Worm (Caenorhabditis elegans) whole organism, young adult: ENCODE results near the gene M03A1.8.

Source experiments
- C06A6.2 ChIP-seq: fragments of 200-800 bp; sonication (Bioruptor generic); conservative IDR thresholded peaks from 2 replicates; pipeline ENCODE4 v1.3.6; 2022; ENCODE audit warnings: missing genetic modification characterization, missing compliant biosample characterization
- D2030.7 ChIP-seq: fragments of 200-800 bp; sonication (Bioruptor generic); IDR thresholded peaks from 2 replicates; pipeline ENCODE4 v1.3.6; 2022; ENCODE audit warnings: missing genetic modification reagents, missing genetic modification characterization, missing compliant biosample characterization
- F22D6.2 ChIP-seq: sonication (generic microtip); optimal IDR thresholded peaks from 2 replicates; lab custom pipeline; 2016; ENCODE audit warnings: mild to moderate bottlenecking, missing genetic modification characterization, missing compliant biosample characterization
- F23B12.7 ChIP-seq: sonication (generic microtip); optimal IDR thresholded peaks from 2 replicates; lab custom pipeline; 2017; ENCODE audit warnings: missing genetic modification characterization, mild to moderate bottlenecking, missing compliant biosample characterization, antibody characterized with exemption, moderate library complexity; ENCODE audit not compliant: insufficient read depth
- F33H1.4 ChIP-seq: fragments of 200-800 bp; sonication (Bioruptor generic); IDR thresholded peaks from 2 replicates; pipeline ENCODE4 v1.3.6; 2022; ENCODE audit warnings: missing genetic modification reagents, missing genetic modification characterization, missing compliant biosample characterization
- F37B4.10 ChIP-seq: fragments of 200-800 bp; sonication (Bioruptor generic); IDR thresholded peaks from 2 replicates; pipeline ENCODE4 v1.3.6; 2022; ENCODE audit warnings: missing genetic modification characterization, missing compliant biosample characterization
- F55B11.4 ChIP-seq: sonication (generic microtip); optimal IDR thresholded peaks from 2 replicates; lab custom pipeline; 2016; ENCODE audit warnings: missing compliant biosample characterization, missing genetic modification characterization, borderline replicate concordance; ENCODE audit not compliant: insufficient read depth
- K11D2.4 ChIP-seq: fragments of 200-800 bp; sonication (Bioruptor generic); IDR thresholded peaks from 2 replicates; pipeline ENCODE4 v1.3.6; 2022; ENCODE audit warnings: missing genetic modification reagents, missing genetic modification characterization, missing compliant biosample characterization
- T26A5.8 ChIP-seq: sonication (generic microtip); optimal IDR thresholded peaks from 2 replicates; lab custom pipeline; 2016; ENCODE audit warnings: missing genetic modification characterization, missing compliant biosample characterization
- Y56A3A.18 ChIP-seq: fragments of 200-800 bp; sonication (Bioruptor generic); IDR thresholded peaks from 2 replicates; pipeline ENCODE4 v1.3.6; 2022; ENCODE audit warnings: missing genetic modification reagents, missing genetic modification characterization, missing compliant biosample characterization
- Y67H2A.10 ChIP-seq: fragments of 200-800 bp; sonication (Bioruptor generic); conservative IDR thresholded peaks from 2 replicates; pipeline ENCODE4 v1.3.6; 2022; ENCODE audit warnings: missing genetic modification reagents, missing genetic modification characterization, missing compliant biosample characterization
- Y95B8A.8 ChIP-seq: fragments of 200-800 bp; sonication (Bioruptor generic); IDR thresholded peaks from 2 replicates; pipeline ENCODE4 v1.3.6; 2022; ENCODE audit warnings: missing genetic modification reagents, missing genetic modification characterization, missing compliant biosample characterization
- akir-1 ChIP-seq: fragments of 200-800 bp; sonication (Bioruptor generic); optimal IDR thresholded peaks from 2 replicates; lab custom pipeline; 2018; ENCODE audit warnings: mild to moderate bottlenecking, missing genetic modification characterization, moderate library complexity, missing compliant biosample characterization
- ama-1 ChIP-seq, 3 experiments: fragments of 150-350 bp in 1 of 3; sonication (generic microtip) in 2 of 3; optimal IDR thresholded peaks; 2 replicates each; lab custom pipeline; 2014 to 2018; ENCODE audit warnings: missing biosample characterization in 2 of 3, missing genetic modification characterization in 2 of 3, missing genetic modification reagents in 2 of 3
- attf-6 ChIP-seq: fragments of 200-800 bp; sonication (Bioruptor generic); IDR thresholded peaks from 2 replicates; pipeline ENCODE4 v1.3.6; 2022; ENCODE audit warnings: missing genetic modification reagents, missing genetic modification characterization, missing compliant biosample characterization
- ceh-27 ChIP-seq: fragments of 200-800 bp; sonication (Bioruptor generic); optimal IDR thresholded peaks from 2 replicates; lab custom pipeline; 2018; ENCODE audit warnings: mild to moderate bottlenecking, missing genetic modification characterization, moderate library complexity, missing compliant biosample characterization
- ceh-79 ChIP-seq: sonication (generic microtip); optimal IDR thresholded peaks from 2 replicates; lab custom pipeline; 2017; ENCODE audit warnings: mild to moderate bottlenecking, missing genetic modification characterization, missing compliant biosample characterization
- dpl-1 ChIP-seq: fragments of 150-350 bp; optimal IDR thresholded peaks from 2 replicates; lab custom pipeline; 2014; ENCODE audit warnings: missing biosample characterization, missing genetic modification reagents, missing genetic modification characterization
- egl-44 ChIP-seq: fragments of 200-800 bp; sonication (Bioruptor generic); IDR thresholded peaks from 2 replicates; pipeline ENCODE4 v1.3.6; 2022; ENCODE audit warnings: missing genetic modification reagents, missing genetic modification characterization, missing compliant biosample characterization
- ekl-4 ChIP-seq: fragments of 200-800 bp; sonication (Bioruptor generic); IDR thresholded peaks from 2 replicates; pipeline ENCODE4 v1.3.6; 2022; ENCODE audit warnings: missing genetic modification reagents, missing genetic modification characterization, missing compliant biosample characterization
- hsf-1 ChIP-seq: fragments of 200-800 bp; sonication (Bioruptor generic); IDR thresholded peaks from 2 replicates; pipeline ENCODE4 v1.3.6; 2022; ENCODE audit warnings: missing genetic modification reagents, missing genetic modification characterization, missing compliant biosample characterization
- lin-26 ChIP-seq: fragments of 200-800 bp; sonication (Bioruptor generic); IDR thresholded peaks from 2 replicates; pipeline ENCODE4 v1.3.6; 2022; ENCODE audit warnings: missing genetic modification reagents, missing genetic modification characterization, missing compliant biosample characterization
- lin-54 ChIP-seq: fragments of 200-800 bp; sonication (Bioruptor generic); optimal IDR thresholded peaks from 2 replicates; lab custom pipeline; 2018; ENCODE audit warnings: mild to moderate bottlenecking, missing genetic modification characterization, missing compliant biosample characterization
- madf-3 ChIP-seq: fragments of 200-800 bp; sonication (Bioruptor generic); IDR thresholded peaks from 2 replicates; pipeline ENCODE4 v1.3.6; 2022; ENCODE audit warnings: missing genetic modification reagents, missing genetic modification characterization, missing compliant biosample characterization
- madf-6 ChIP-seq: fragments of 200-800 bp; sonication (Bioruptor generic); IDR thresholded peaks from 2 replicates; pipeline ENCODE4 v1.3.6; 2022; ENCODE audit warnings: missing genetic modification reagents, missing genetic modification characterization, missing compliant biosample characterization
- madf-8 ChIP-seq: fragments of 200-800 bp; sonication (Bioruptor generic); conservative IDR thresholded peaks from 2 replicates; pipeline ENCODE4 v1.3.6; 2022; ENCODE audit warnings: missing genetic modification reagents, missing genetic modification characterization, missing compliant biosample characterization
- nhr-179 ChIP-seq: sonication (generic microtip); optimal IDR thresholded peaks from 2 replicates; lab custom pipeline; 2016; ENCODE audit warnings: mild to moderate bottlenecking, missing genetic modification characterization, missing compliant biosample characterization
- rcor-1 ChIP-seq: fragments of 200-800 bp; sonication (Bioruptor generic); IDR thresholded peaks from 2 replicates; pipeline ENCODE4 v1.3.6; 2022; ENCODE audit warnings: missing genetic modification reagents, missing genetic modification characterization, missing compliant biosample characterization
- rec-8 ChIP-seq, 2 experiments: sonication (generic microtip); optimal IDR thresholded peaks; 2 replicates each; lab custom pipeline; 2016; ENCODE audit warnings: mild to moderate bottlenecking in 2 of 2, missing genetic modification characterization in 2 of 2, missing genetic modification reagents in 2 of 2, missing genotype in 2 of 2, missing biosample characterization in 1 of 2, missing compliant biosample characterization in 1 of 2, moderate library complexity in 1 of 2
- snpc-1.1 ChIP-seq: sonication (generic microtip); optimal IDR thresholded peaks from 2 replicates; lab custom pipeline; 2017; ENCODE audit warnings: missing genetic modification characterization, mild to moderate bottlenecking, missing compliant biosample characterization, antibody characterized with exemption, moderate library complexity, missing genotype, missing genetic modification reagents; ENCODE audit not compliant: insufficient read depth
- snpc-1.3 ChIP-seq: sonication (generic microtip); optimal IDR thresholded peaks from 2 replicates; lab custom pipeline; 2017; ENCODE audit warnings: missing genetic modification characterization, mild to moderate bottlenecking, missing compliant biosample characterization, antibody characterized with exemption, moderate library complexity, missing genotype, missing genetic modification reagents; ENCODE audit not compliant: insufficient read depth
- snpc-4 ChIP-seq, 5 experiments: fragments of 150-350 bp in 1 of 5; sonication (generic microtip) in 4 of 5; optimal IDR thresholded peaks; 2 replicates each; lab custom pipeline; 2014 to 2018; ENCODE audit warnings: missing genetic modification characterization in 5 of 5, missing biosample characterization in 3 of 5, antibody characterized with exemption in 2 of 5, mild to moderate bottlenecking in 2 of 5, missing compliant biosample characterization in 2 of 5, missing genotype in 2 of 5, moderate library complexity in 2 of 5, missing genetic modification reagents in 1 of 5
- sptf-2 ChIP-seq: fragments of 200-800 bp; sonication (Bioruptor generic); optimal IDR thresholded peaks from 2 replicates; lab custom pipeline; 2018; ENCODE audit warnings: mild to moderate bottlenecking, missing genetic modification characterization, missing compliant biosample characterization
- zfh-2 ChIP-seq: fragments of 200-800 bp; sonication (Bioruptor generic); conservative IDR thresholded peaks from 2 replicates; pipeline ENCODE4 v1.3.6; 2022; ENCODE audit warnings: missing genetic modification reagents, missing genetic modification characterization, missing compliant biosample characterization
- ztf-22 ChIP-seq: fragments of 200-800 bp; sonication (Bioruptor generic); optimal IDR thresholded peaks from 2 replicates; lab custom pipeline; 2018; ENCODE audit warnings: mild to moderate bottlenecking, missing genetic modification characterization, moderate library complexity, missing compliant biosample characterization
- ztf-26 ChIP-seq: sonication (generic microtip); optimal IDR thresholded peaks from 2 replicates; lab custom pipeline; 2017; ENCODE audit warnings: missing genetic modification characterization, missing compliant biosample characterization

Gene M03A1.8

DNA sequence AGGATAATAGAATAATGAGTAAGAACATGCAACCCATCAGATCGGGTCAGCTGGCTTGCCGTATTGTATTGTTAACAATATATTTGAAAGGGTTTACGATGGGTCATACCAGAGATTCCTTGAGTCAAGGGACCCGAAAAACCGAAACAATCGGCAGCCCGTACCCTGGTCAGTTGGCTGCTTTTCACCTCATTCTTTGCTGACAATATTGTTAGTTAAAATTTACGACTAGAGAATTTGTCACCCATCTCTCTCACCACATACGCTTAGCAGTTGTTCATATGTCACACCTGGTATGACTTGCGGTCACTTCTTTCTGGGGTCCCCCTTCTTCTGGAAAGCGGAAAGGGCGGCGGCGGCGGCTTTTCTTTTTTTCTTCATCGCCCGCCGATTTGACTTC, 21.0 kb downstream of the M03A1.8 start:
- no peak for TF ChIP-seq madf-3 (GFP tag; lab: Robert Waterston, UW)
- TF ChIP-seq F22D6.2 (tag; lab: Kevin White, UChicago) = no peak
- no peak for TF ChIP-seq F55B11.4
- no peak for TF ChIP-seq D2030.7 (GFP tag; lab: Robert Waterston, UW)
- no peak for TF ChIP-seq Y56A3A.18
- no peak for TF ChIP-seq ekl-4 (GFP tag; lab: Robert Waterston, UW)
- TF ChIP-seq sptf-2 (GFP tag; lab: Kevin White, UChicago) = no peak
- TF ChIP-seq K11D2.4 = no peak
- TF ChIP-seq dpl-1 (GFP tag; lab: Kevin White, UChicago) = no peak
- TF ChIP-seq lin-54 (GFP tag; lab: Kevin White, UChicago) = no peak
- TF ChIP-seq snpc-4 (GFP tag; optimal IDR thresholded peaks at IDR 0.05; lab: Kevin White, UChicago) = no peak
- TF ChIP-seq snpc-4 (tag; optimal IDR thresholded peaks at IDR 0.05; lab: Kevin White, UChicago) = no peak
- TF ChIP-seq egl-44 = no peak

DNA sequence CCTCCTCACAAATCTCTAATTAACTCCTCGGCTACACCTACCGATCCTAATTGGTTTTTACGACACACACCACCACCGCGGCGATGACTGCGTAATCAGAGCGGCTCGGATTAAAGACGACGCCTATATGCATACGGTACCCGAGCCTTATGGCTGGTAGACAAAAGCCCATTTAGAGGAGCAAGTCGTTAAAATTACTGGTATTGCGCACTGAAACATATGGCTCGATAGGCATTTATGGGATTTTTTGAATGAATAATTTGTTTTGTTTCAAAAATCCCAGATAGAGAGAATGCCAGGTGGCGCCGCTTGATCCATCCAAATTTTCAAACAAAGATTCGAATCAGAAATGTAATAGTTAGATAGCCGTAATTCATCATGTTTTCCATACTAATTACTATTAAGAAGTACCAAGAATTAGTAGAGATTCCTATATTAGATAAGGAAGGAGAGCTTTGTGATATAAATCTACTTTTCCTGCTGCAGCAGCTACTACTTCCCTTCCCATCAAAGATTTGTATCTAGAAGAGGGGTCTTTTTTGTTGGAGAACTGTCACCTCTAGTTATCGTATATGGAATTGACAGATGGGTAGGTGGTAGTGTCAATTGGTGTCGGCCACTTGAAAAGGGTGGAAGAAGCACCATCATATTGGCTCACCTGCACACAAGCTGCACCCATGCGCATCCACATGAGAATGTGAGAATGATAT, 23.2 kb downstream of the M03A1.8 start:
- TF ChIP-seq madf-3 (GFP tag; lab: Robert Waterston, UW) (0 out of 2 replicates have a peak, but pooled peaks have one; percentile 13), ztf-22 (GFP tag; lab: Kevin White, UChicago) (no peak)

DNA sequence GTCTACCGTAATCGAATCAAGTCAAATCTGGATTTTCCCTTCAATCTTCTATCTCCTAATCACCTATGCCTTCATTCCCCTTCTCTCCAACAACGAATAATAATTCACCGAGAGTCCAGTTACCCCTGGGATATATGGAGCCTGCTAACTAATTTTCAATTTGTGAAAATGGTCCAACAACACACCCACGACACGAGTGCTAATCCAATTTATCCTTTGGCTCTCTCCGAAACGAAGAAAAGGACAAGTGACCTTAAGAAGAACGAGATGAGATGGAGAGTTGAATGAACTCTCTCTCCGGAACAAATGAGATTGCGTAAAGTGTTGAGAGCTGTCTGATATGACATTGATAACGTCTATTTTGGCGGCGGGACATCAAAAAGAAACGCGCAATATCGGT, 24.2 kb downstream of the M03A1.8 start:
- TF ChIP-seq ama-1 (optimal IDR thresholded peaks at IDR 0.05; lab: Kevin White, UChicago) = no peak
- TF ChIP-seq ama-1 (GFP tag; optimal IDR thresholded peaks at IDR 0.05; lab: Kevin White, UChicago) = no peak
- no peak for TF ChIP-seq ceh-27 (GFP tag; lab: Kevin White, UChicago)
- no peak for TF ChIP-seq snpc-1.1 (tag; lab: Kevin White, UChicago)
- no peak for TF ChIP-seq nhr-179 (tag; lab: Kevin White, UChicago)
- TF ChIP-seq F37B4.10 = no peak
- TF ChIP-seq, all 124 proteins: peak for 0

- TF ChIP-seq lin-54 (GFP tag; lab: Kevin White, UChicago) (no peak), hsf-1 (GFP tag; lab: Robert Waterston, UW) (0 out of 2 replicates have a peak, but pooled peaks have one; percentile 21)
- TF ChIP-seq, all 124 proteins: peak for 1
Observed at ce11 chrII:4585327-4585726, 25.2 kb downstream of the M03A1.8 start.

DNA sequence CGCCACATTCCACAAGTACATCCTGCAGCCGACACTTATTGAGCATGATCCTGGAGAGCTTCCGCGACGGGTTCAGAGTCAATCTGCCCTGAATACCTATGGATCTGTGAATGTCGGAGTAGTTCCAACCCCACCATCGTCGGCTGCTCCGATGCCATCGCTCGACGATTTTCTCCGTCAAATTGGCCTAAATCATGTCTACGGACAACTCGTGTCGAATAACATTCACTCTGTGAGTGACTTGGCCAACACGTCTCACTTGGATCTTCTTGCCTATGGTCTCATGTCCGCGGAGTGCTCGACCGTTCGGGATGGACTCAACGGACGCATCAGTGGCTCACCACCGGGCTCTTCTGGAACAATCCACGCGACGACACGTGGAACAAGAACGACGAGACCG, 29.9 kb downstream of the M03A1.8 start:
- TF ChIP-seq hsf-1 (GFP tag; lab: Robert Waterston, UW) (0 out of 2 replicates have a peak, but pooled peaks have one; percentile 13), C06A6.2 (no peak), T26A5.8 (no peak), madf-3 (GFP tag; lab: Robert Waterston, UW) (0 out of 2 replicates have a peak, but pooled peaks have one; percentile 5), zfh-2 (peak; percentile 57)
- TF ChIP-seq, all 124 proteins: peak for 3

DNA sequence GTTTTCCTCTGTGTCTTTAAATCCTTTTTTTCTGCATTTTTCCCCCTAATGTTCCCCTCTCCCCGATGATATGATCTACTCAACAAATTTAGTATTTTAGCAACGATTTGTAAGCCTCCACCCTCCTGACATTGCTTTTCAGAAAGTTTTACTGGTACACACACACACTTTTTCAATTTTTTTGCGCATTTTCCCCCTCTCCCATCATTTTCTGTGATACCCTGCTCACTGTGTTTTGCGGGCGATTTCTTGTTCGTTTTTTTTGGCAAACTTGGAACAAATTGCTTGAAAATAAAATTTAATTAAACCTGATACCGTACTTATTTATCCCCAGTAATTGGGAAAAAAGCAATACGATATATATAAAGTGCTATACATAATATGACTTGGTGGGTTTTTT, 30.5 kb downstream of the M03A1.8 start:
- TF ChIP-seq rec-8 (tag; optimal IDR thresholded peaks at IDR 0.05; lab: Kevin White, UChicago) = no peak
- TF ChIP-seq madf-8 (GFP tag; lab: Robert Waterston, UW) = 0 out of 2 replicates have a peak, but pooled peaks have one; percentile 4
- TF ChIP-seq Y67H2A.10 = 0 out of 2 replicates have a peak, but pooled peaks have one; percentile 5
- TF ChIP-seq ztf-26 (tag; lab: Kevin White, UChicago) = no peak
- no peak for TF ChIP-seq F33H1.4 (GFP tag; lab: Robert Waterston, UW)
- TF ChIP-seq rcor-1 = no peak
- peak; percentile 15; the same call in 1 of the 2 replicates for TF ChIP-seq madf-6 (GFP tag; lab: Robert Waterston, UW)
- TF ChIP-seq akir-1 (GFP tag; lab: Kevin White, UChicago) = no peak
- peak; percentile 44 for TF ChIP-seq lin-54 (GFP tag; lab: Kevin White, UChicago)
- no peak for TF ChIP-seq Y56A3A.18
- no peak for TF ChIP-seq snpc-1.3 (tag; lab: Kevin White, UChicago)
- no peak for TF ChIP-seq F23B12.7 (tag; lab: Kevin White, UChicago)
- TF ChIP-seq lin-26 = 0 out of 2 replicates have a peak, but pooled peaks have one; percentile 58
- TF ChIP-seq attf-6 (GFP tag; lab: Robert Waterston, UW) = no peak
- TF ChIP-seq ceh-79 (tag; lab: Kevin White, UChicago) = no peak
- peak; percentile 43; the same call in 1 of the 2 replicates for TF ChIP-seq hsf-1 (GFP tag; lab: Robert Waterston, UW)
- no peak for TF ChIP-seq Y95B8A.8 (GFP tag; lab: Robert Waterston, UW)
